Worm (Caenorhabditis elegans): ENCODE measurements around the gene clec-245.

DNA sequence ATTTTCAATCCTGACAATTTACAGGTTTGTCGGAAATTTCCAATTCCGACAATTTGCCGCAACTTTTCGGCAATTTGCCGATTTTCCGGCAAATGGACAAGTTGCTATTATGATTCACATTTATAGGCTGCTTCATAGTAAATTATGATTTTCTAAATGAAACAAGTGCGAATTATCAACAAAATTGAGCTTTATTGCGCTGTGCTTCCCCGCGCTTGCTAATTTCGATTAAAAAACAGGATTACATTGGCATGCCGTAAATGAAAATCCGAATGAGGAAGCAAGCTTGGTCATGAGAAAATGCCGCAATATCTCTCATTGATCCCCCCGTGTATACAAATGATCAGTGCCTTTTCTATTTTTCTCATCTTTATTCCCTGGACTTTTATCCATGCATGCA is 49.5 kb downstream of the clec-245 start, which contains the start of gene Y37H2A.10:
- no peak for TF ChIP-seq ama-1 (optimal IDR thresholded peaks at IDR 0.05)
- no peak for TF ChIP-seq ets-7 (tag; optimal IDR thresholded peaks at IDR 0.05)
- TF ChIP-seq B0310.2 (tag; optimal IDR thresholded peaks at IDR 0.05): no peak
- TF ChIP-seq ceh-36 (tag; optimal IDR thresholded peaks at IDR 0.05): no peak

All from whole organism, early embryonic.